Worm (Caenorhabditis elegans): Measurements from ENCODE around the gene fbxa-53.

- TF ChIP-seq sdc-2 (tag; optimal IDR thresholded peaks at IDR 0.05) (no peak), dmd-4 (tag; optimal IDR thresholded peaks at IDR 0.05; ENCODE audit: borderline replicate concordance) (no peak), ceh-22 (tag; optimal IDR thresholded peaks at IDR 0.05) (no peak)
Observed at ce11 chrX:1720359-1720758, 2.0 kb upstream of the fbxa-53 start, which contains the start of gene F07G6.8.
